Worm (Caenorhabditis elegans): ENCODE results near the gene Y57A10C.11.
A peak's percentile ranks its signal among the peaks of the same experiment; 100 is the strongest.

Gene Y57A10C.11

DNA sequence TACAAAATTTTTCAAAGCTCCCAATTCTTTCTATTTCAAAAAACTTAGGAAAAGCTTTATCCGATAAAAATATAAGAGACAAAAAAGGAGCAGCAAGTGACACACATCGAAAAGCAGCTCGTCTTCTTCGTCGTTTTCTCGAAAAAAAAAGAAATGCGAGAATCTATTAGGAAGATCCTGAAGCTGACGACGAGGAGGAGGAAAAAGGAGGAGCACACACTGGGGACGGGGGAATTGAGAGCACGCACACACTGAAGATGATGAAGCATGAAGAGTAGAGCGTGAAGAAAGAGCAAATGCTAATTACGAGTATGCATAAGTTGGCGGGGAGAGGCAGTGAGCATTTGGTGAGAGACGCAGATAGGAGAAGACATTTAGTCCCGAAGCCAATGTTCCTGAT is 40.8 kb downstream of the Y57A10C.11 start:
- TF ChIP-seq daf-12 (tag; optimal IDR thresholded peaks at IDR 0.05) (no peak), lin-39 (tag; optimal IDR thresholded peaks at IDR 0.05) (no peak), nfya-1 (tag; optimal IDR thresholded peaks at IDR 0.05; ENCODE audit: insufficient read depth) (peak; percentile 8), nhr-67 (tag; optimal IDR thresholded peaks at IDR 0.05) (no peak), pqm-1 (tag; optimal IDR thresholded peaks at IDR 0.05) (no peak), egl-5 (tag; optimal IDR thresholded peaks at IDR 0.05) (no peak), hmg-11 (tag; optimal IDR thresholded peaks at IDR 0.05) (no peak)

- TF ChIP-seq nhr-28 (tag; optimal IDR thresholded peaks at IDR 0.05) (no peak), nhr-23 (tag; optimal IDR thresholded peaks at IDR 0.05) (no peak), mml-1 (tag; optimal IDR thresholded peaks at IDR 0.05) (no peak)
Measured at ce11 chrII:12369202-12369601, 45.5 kb downstream of the Y57A10C.11 start.

All from whole organism, L3 larva.